Worm (Caenorhabditis elegans) whole organism, L4 larva: ENCODE data around the gene T09A12.8.

Experiments
- F44E2.7 ChIP-seq: fragments of 200-800 bp; sonication (Bioruptor generic); IDR thresholded peaks from 2 replicates; pipeline ENCODE4 v2.1.2; 2022; ENCODE audit warnings: missing genetic modification characterization, missing compliant biosample characterization
- T20F7.1 ChIP-seq: fragments of 200-800 bp; sonication (Bioruptor generic); optimal IDR thresholded peaks from 2 replicates; lab custom pipeline; 2018; ENCODE audit warnings: mild to moderate bottlenecking, missing genetic modification characterization, missing compliant biosample characterization
- attf-4 ChIP-seq: sonication (generic microtip); optimal IDR thresholded peaks from 3 replicates; lab custom pipeline; 2017; ENCODE audit warnings: missing biosample characterization, missing genetic modification characterization
- lin-13 ChIP-seq: fragments of 150-350 bp; optimal IDR thresholded peaks from 2 replicates; lab custom pipeline; 2014; ENCODE audit warnings: missing biosample characterization, missing genetic modification reagents, missing genetic modification characterization
- nhr-11 ChIP-seq: fragments of 150-350 bp; optimal IDR thresholded peaks from 2 replicates; lab custom pipeline; 2014; ENCODE audit warnings: missing biosample characterization, missing genetic modification characterization
- unc-62 ChIP-seq, 3 experiments: fragments of 150-350 bp in 1 of 3; sonication (generic microtip); optimal IDR thresholded peaks in 2 of 3; peaks in 1 of 3; 1 replicate in 1 of 3; 2 replicates in 2 of 3; lab custom pipeline; 2014 to 2017; ENCODE audit warnings: missing biosample characterization in 3 of 3, missing genetic modification characterization in 3 of 3, missing genetic modification reagents in 3 of 3, missing genotype in 1 of 3
- zag-1 ChIP-seq: fragments of 150-350 bp; optimal IDR thresholded peaks from 2 replicates; lab custom pipeline; 2014; ENCODE audit warnings: missing biosample characterization, missing genetic modification characterization
- zip-2 ChIP-seq: fragments of 150-350 bp; optimal IDR thresholded peaks from 2 replicates; lab custom pipeline; 2014; ENCODE audit warnings: missing biosample characterization, missing genetic modification characterization
- ztf-7 ChIP-seq: fragments of 150-350 bp; optimal IDR thresholded peaks from 2 replicates; lab custom pipeline; 2014; ENCODE audit warnings: missing biosample characterization, missing genetic modification characterization

DNA sequence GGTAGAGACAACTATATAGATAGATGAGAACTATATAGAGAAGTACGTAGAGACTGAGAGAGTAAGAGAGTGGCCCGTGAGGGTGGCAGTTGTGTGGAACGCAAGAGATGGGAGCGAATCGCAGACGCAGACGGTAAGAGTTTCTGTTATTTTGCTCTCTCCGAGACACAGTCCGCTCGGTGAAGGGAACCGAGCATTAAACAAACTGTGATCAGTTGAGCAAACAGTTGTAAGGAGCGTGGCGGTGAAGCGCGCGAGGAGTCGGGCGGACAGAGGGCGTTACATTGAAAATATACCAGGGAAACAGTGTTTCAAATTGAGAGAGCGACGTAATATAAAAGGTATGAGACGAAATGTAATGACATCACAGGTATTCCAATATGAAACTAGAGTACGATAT is 14.0 kb downstream of the T09A12.8 start:
- TF ChIP-seq attf-4 (tag; lab: Kevin White, UChicago) (no peak), ztf-7 (tag; lab: Kevin White, UChicago) (no peak), nhr-11 (tag; lab: Kevin White, UChicago) (no peak), F44E2.7 (GFP tag; lab: Robert Waterston, UW) (no peak), zag-1 (tag; lab: Kevin White, UChicago) (no peak), lin-13 (GFP tag; lab: Kevin White, UChicago) (peak; percentile 10), zip-2 (tag; lab: Kevin White, UChicago) (no peak), T20F7.1 (GFP tag; lab: Kevin White, UChicago) (peak; percentile 43), unc-62 (GFP tag; optimal IDR thresholded peaks at IDR 0.05 in 1 of 2; lab: Kevin White, UChicago) (peak in 1 of 2 experiments; percentile 99), unc-62 (tag; optimal IDR thresholded peaks at IDR 0.05; lab: Kevin White, UChicago) (no peak)
